Worm (Caenorhabditis elegans) whole organism, L4 larva: ENCODE results near the gene sfxn-1.5.

ENCODE experiments used
- F37D6.2 ChIP-seq: sonication (generic microtip); optimal IDR thresholded peaks from 2 replicates; lab custom pipeline; 2016; ENCODE audit warnings: mild to moderate bottlenecking, missing genetic modification characterization, missing compliant biosample characterization
- F44E2.7 ChIP-seq: fragments of 200-800 bp; sonication (Bioruptor generic); IDR thresholded peaks from 2 replicates; pipeline ENCODE4 v2.1.2; 2022; ENCODE audit warnings: missing genetic modification characterization, missing compliant biosample characterization
- T20F7.1 ChIP-seq: fragments of 200-800 bp; sonication (Bioruptor generic); optimal IDR thresholded peaks from 2 replicates; lab custom pipeline; 2018; ENCODE audit warnings: mild to moderate bottlenecking, missing genetic modification characterization, missing compliant biosample characterization
- aha-1 ChIP-seq: fragments of 150-350 bp; peaks from one replicate; lab custom pipeline; 2014; ENCODE audit warnings: missing biosample characterization, missing genetic modification characterization
- ceh-20 ChIP-seq: fragments of 200-800 bp; sonication (Bioruptor generic); IDR thresholded peaks from 2 replicates; pipeline ENCODE4 v1.3.6; 2022; ENCODE audit warnings: missing genetic modification reagents, missing genetic modification characterization, missing compliant biosample characterization
- ceh-28 ChIP-seq: fragments of 150-350 bp; optimal IDR thresholded peaks from 2 replicates; lab custom pipeline; 2014; ENCODE audit warnings: missing biosample characterization, missing genetic modification reagents, missing genetic modification characterization
- daf-16 ChIP-seq, 3 experiments: sonication (generic microtip); optimal IDR thresholded peaks; 2 replicates each; lab custom pipeline; 2016 to 2017; ENCODE audit warnings: missing genetic modification characterization in 3 of 3, missing genetic modification reagents in 3 of 3, mild to moderate bottlenecking in 2 of 3, missing compliant biosample characterization in 2 of 3, missing biosample characterization in 1 of 3, moderate library complexity in 1 of 3
- daf-19 ChIP-seq: fragments of 200-800 bp; sonication (Bioruptor generic); conservative IDR thresholded peaks from 2 replicates; pipeline ENCODE4 v1.3.6; 2022; ENCODE audit warnings: missing genetic modification characterization, missing compliant biosample characterization
- dmd-6 ChIP-seq: fragments of 200-800 bp; sonication (Bioruptor generic); IDR thresholded peaks from 2 replicates; pipeline ENCODE4 v1.3.6; 2022; ENCODE audit warnings: missing genetic modification reagents, missing genetic modification characterization, missing compliant biosample characterization
- dmd-8 ChIP-seq: fragments of 200-800 bp; sonication (Bioruptor generic); IDR thresholded peaks from 2 replicates; pipeline ENCODE4 v1.3.6; 2022; ENCODE audit warnings: missing genetic modification characterization, missing compliant biosample characterization
- dpl-1 ChIP-seq: fragments of 150-350 bp; optimal IDR thresholded peaks from 2 replicates; lab custom pipeline; 2014; ENCODE audit warnings: missing biosample characterization, missing genetic modification reagents, missing genetic modification characterization
- duxl-1 ChIP-seq: sonication (generic microtip); optimal IDR thresholded peaks from 2 replicates; lab custom pipeline; 2016; ENCODE audit warnings: mild to moderate bottlenecking, missing genetic modification characterization, moderate library complexity, missing compliant biosample characterization; ENCODE audit not compliant: poor library complexity
- dve-1 ChIP-seq: sonication (generic microtip); optimal IDR thresholded peaks from 2 replicates; lab custom pipeline; 2017; ENCODE audit warnings: antibody characterized with exemption, mild to moderate bottlenecking, missing genetic modification characterization, missing compliant biosample characterization; ENCODE audit not compliant: insufficient read depth
- gei-8 ChIP-seq: fragments of 200-800 bp; sonication (Bioruptor generic); optimal IDR thresholded peaks from 2 replicates; lab custom pipeline; 2018; ENCODE audit warnings: mild to moderate bottlenecking, missing genetic modification characterization, missing compliant biosample characterization
- hif-1 ChIP-seq, 2 experiments: sonication (generic microtip); optimal IDR thresholded peaks; 2 replicates each; lab custom pipeline; 2016 to 2017; ENCODE audit warnings: missing compliant biosample characterization in 2 of 2, missing genetic modification characterization in 2 of 2, missing genetic modification reagents in 2 of 2, missing genotype in 2 of 2, mild to moderate bottlenecking in 1 of 2
- hlh-11 ChIP-seq: fragments of 200-800 bp; sonication (Bioruptor generic); optimal IDR thresholded peaks from 2 replicates; lab custom pipeline; 2018; ENCODE audit warnings: mild to moderate bottlenecking, missing genetic modification characterization, missing compliant biosample characterization
- hlh-30 ChIP-seq: sonication (generic microtip); optimal IDR thresholded peaks from 2 replicates; lab custom pipeline; 2017; ENCODE audit warnings: antibody characterized with exemption, mild to moderate bottlenecking, missing genetic modification characterization, missing compliant biosample characterization; ENCODE audit not compliant: insufficient read depth
- hmg-1.1 ChIP-seq: fragments of 200-800 bp; sonication (Bioruptor generic); IDR thresholded peaks from 2 replicates; pipeline ENCODE4 v1.3.6; 2022; ENCODE audit warnings: missing genetic modification reagents, missing genetic modification characterization, missing compliant biosample characterization
- lin-1 ChIP-seq: fragments of 200-800 bp; sonication (Bioruptor generic); IDR thresholded peaks from 2 replicates; pipeline ENCODE4 v1.3.6; 2022; ENCODE audit warnings: missing genetic modification reagents, missing genetic modification characterization, missing compliant biosample characterization
- lsy-2 ChIP-seq, 2 experiments: fragments of 150-350 bp in 1 of 2; sonication (generic microtip) in 1 of 2; optimal IDR thresholded peaks; 2 replicates each; lab custom pipeline; 2014 to 2017; ENCODE audit warnings: missing biosample characterization in 2 of 2, missing genetic modification characterization in 2 of 2
- mdl-1 ChIP-seq, 2 experiments: fragments of 150-350 bp in 1 of 2; sonication (generic microtip) in 1 of 2; optimal IDR thresholded peaks; 2 replicates each; lab custom pipeline; 2014 to 2017; ENCODE audit warnings: missing biosample characterization in 2 of 2, missing genetic modification characterization in 2 of 2
- mep-1 ChIP-seq: fragments of 150-350 bp; sonication (generic microtip); optimal IDR thresholded peaks from 3 replicates; lab custom pipeline; 2014; ENCODE audit warnings: missing biosample characterization, missing genetic modification characterization
- mes-2 ChIP-seq: sonication (generic microtip); optimal IDR thresholded peaks from 2 replicates; lab custom pipeline; 2016; ENCODE audit warnings: missing genotype, mild to moderate bottlenecking, missing genetic modification characterization, missing compliant biosample characterization; ENCODE audit not compliant: poor library complexity, severe bottlenecking
- mxl-3 ChIP-seq: fragments of 200-800 bp; sonication (Bioruptor generic); optimal IDR thresholded peaks from 2 replicates; lab custom pipeline; 2018; ENCODE audit warnings: mild to moderate bottlenecking, missing genetic modification characterization, missing compliant biosample characterization
- nhr-10 ChIP-seq: fragments of 150-350 bp; optimal IDR thresholded peaks from 2 replicates; lab custom pipeline; 2014; ENCODE audit warnings: missing biosample characterization, missing genetic modification characterization
- nhr-102 ChIP-seq: sonication (generic microtip); optimal IDR thresholded peaks from 2 replicates; lab custom pipeline; 2016; ENCODE audit warnings: mild to moderate bottlenecking, missing genetic modification characterization, moderate library complexity, missing compliant biosample characterization
- nhr-11 ChIP-seq: fragments of 150-350 bp; optimal IDR thresholded peaks from 2 replicates; lab custom pipeline; 2014; ENCODE audit warnings: missing biosample characterization, missing genetic modification characterization
- nhr-28 ChIP-seq: fragments of 150-350 bp; optimal IDR thresholded peaks from 2 replicates; lab custom pipeline; 2014; ENCODE audit warnings: missing biosample characterization, missing genetic modification characterization
- nhr-48 ChIP-seq: sonication (generic microtip); optimal IDR thresholded peaks from 2 replicates; lab custom pipeline; 2016; ENCODE audit warnings: mild to moderate bottlenecking, missing genetic modification characterization, missing compliant biosample characterization
- nhr-6 ChIP-seq: fragments of 150-350 bp; optimal IDR thresholded peaks from 2 replicates; lab custom pipeline; 2014; ENCODE audit warnings: missing biosample characterization, missing genetic modification characterization
- nhr-77 ChIP-seq: fragments of 150-350 bp; optimal IDR thresholded peaks from 2 replicates; lab custom pipeline; 2014; ENCODE audit warnings: missing biosample characterization, missing genetic modification characterization
- pha-4 ChIP-seq, 2 experiments: fragments of 150-350 bp in 1 of 2; fragments of 200-800 bp in 1 of 2; sonication (Bioruptor generic) in 1 of 2; IDR thresholded peaks in 1 of 2; optimal IDR thresholded peaks in 1 of 2; 2 replicates each; pipeline versions ENCODE4 v1.3.6 to Lab custom; 2014 to 2022; ENCODE audit warnings: missing genetic modification characterization in 2 of 2, missing genetic modification reagents in 2 of 2, missing biosample characterization in 1 of 2, missing compliant biosample characterization in 1 of 2
- php-3 ChIP-seq: fragments of 200-800 bp; sonication (Bioruptor generic); IDR thresholded peaks from 2 replicates; pipeline ENCODE4 v1.3.6; 2022; ENCODE audit warnings: missing genetic modification reagents, missing genetic modification characterization, missing compliant biosample characterization
- pqm-1 ChIP-seq: sonication (generic microtip); optimal IDR thresholded peaks from 2 replicates; lab custom pipeline; 2017; ENCODE audit warnings: missing biosample characterization, missing genetic modification characterization
- saeg-2 ChIP-seq: fragments of 200-800 bp; sonication (Bioruptor generic); IDR thresholded peaks from 2 replicates; pipeline ENCODE4 v1.3.6; 2022; ENCODE audit warnings: missing genetic modification reagents, missing genetic modification characterization, missing compliant biosample characterization
- snpc-1.2 ChIP-seq: fragments of 200-800 bp; sonication (Bioruptor generic); IDR thresholded peaks from 2 replicates; pipeline ENCODE4 v1.3.6; 2022; ENCODE audit warnings: missing genetic modification reagents, missing genetic modification characterization, missing compliant biosample characterization
- tra-1 ChIP-seq: fragments of 200-800 bp; sonication (Bioruptor generic); IDR thresholded peaks from 2 replicates; pipeline ENCODE4 v1.3.6; 2022; ENCODE audit warnings: missing genetic modification reagents, missing genetic modification characterization, missing compliant biosample characterization
- zip-11 ChIP-seq: fragments of 200-800 bp; sonication (Bioruptor generic); IDR thresholded peaks from 2 replicates; pipeline ENCODE4 v1.3.6; 2022; ENCODE audit warnings: missing genetic modification characterization, missing compliant biosample characterization
- zip-2 ChIP-seq: fragments of 150-350 bp; optimal IDR thresholded peaks from 2 replicates; lab custom pipeline; 2014; ENCODE audit warnings: missing biosample characterization, missing genetic modification characterization
- ztf-7 ChIP-seq: fragments of 150-350 bp; optimal IDR thresholded peaks from 2 replicates; lab custom pipeline; 2014; ENCODE audit warnings: missing biosample characterization, missing genetic modification characterization

The sfxn-1.5 gene

DNA sequence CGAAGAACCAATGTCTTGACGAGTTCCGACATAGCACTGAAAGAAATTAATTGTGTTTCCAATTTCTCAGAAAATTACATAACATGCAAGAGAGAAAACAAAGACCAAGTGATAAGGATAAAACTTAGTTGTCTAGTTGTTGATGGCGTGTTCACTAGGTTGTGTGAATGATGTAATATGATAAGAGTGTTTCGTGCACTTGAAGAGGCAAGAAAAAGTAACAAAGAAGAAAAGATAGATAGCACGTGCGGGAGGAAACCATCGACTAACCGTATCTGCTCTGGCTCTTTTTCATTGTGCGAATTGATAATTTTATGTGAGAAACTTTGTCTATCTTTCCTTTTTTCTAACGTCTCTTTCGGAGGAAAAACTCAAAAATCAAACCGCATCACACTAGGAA, at the start of gene sfxn-1.5:
Gene sfxn-1.5, minus strand, starts transcription at position 36 of the 400 bp plus-strand sequence.
- TF ChIP-seq lsy-2 (tag; optimal IDR thresholded peaks at IDR 0.05; lab: Kevin White, UChicago) (peak in 1 of 2 experiments; percentile 32), mxl-3 (peak; percentile 55), hmg-1.1 (GFP tag; lab: Robert Waterston, UW) (no peak), T20F7.1 (GFP tag; lab: Kevin White, UChicago) (peak; percentile 6), nhr-28 (tag; lab: Kevin White, UChicago) (peak; percentile 90), tra-1 (GFP tag; lab: Robert Waterston, UW) (peak; percentile 68), mep-1 (tag; lab: Kevin White, UChicago) (peak; percentile 63), hif-1 (tag; optimal IDR thresholded peaks at IDR 0.05; lab: Kevin White, UChicago) (peak in 1 of 2 experiments; percentile 23), dve-1 (tag; lab: Kevin White, UChicago) (peak; percentile 95), duxl-1 (tag; lab: Kevin White, UChicago) (no peak), php-3 (GFP tag; lab: Robert Waterston, UW) (peak; percentile 60), snpc-1.2 (no peak), mes-2 (tag; lab: Kevin White, UChicago) (peak; percentile 39), nhr-48 (tag; lab: Kevin White, UChicago) (peak; percentile 84), nhr-10 (tag; lab: Kevin White, UChicago) (peak; percentile 58), gei-8 (GFP tag; lab: Kevin White, UChicago) (no peak), ceh-20 (GFP tag; lab: Robert Waterston, UW) (no peak), ceh-28 (tag; lab: Kevin White, UChicago) (no peak), aha-1 (tag; lab: Kevin White, UChicago) (peak; percentile 32), pha-4 (GFP tag; IDR thresholded peaks at IDR 0.05; lab: Robert Waterston, UW) (peak; percentile 29; the same call in 1 of the 2 replicates), pha-4 (tag; optimal IDR thresholded peaks at IDR 0.05; lab: Kevin White, UChicago) (no peak), ztf-7 (tag; lab: Kevin White, UChicago) (peak; percentile 71), lin-1 (GFP tag; lab: Robert Waterston, UW) (peak; percentile 75), dmd-6 (GFP tag; lab: Robert Waterston, UW) (peak; percentile 95), zip-2 (tag; lab: Kevin White, UChicago) (no peak), pqm-1 (tag; lab: Kevin White, UChicago) (peak; percentile 97), mdl-1 (tag; optimal IDR thresholded peaks at IDR 0.05; lab: Kevin White, UChicago) (peak in 1 of 2 experiments; percentile 83), daf-19 (GFP tag; lab: Robert Waterston, UW) (no peak), dpl-1 (no peak), nhr-77 (peak; percentile 90), daf-16 (GFP tag; optimal IDR thresholded peaks at IDR 0.05; lab: Kevin White, UChicago) (no peak), daf-16 (tag; optimal IDR thresholded peaks at IDR 0.05; lab: Kevin White, UChicago) (peak; percentile 98), nhr-102 (tag; lab: Kevin White, UChicago) (peak; percentile 13), saeg-2 (no peak), hlh-30 (tag; lab: Kevin White, UChicago) (peak; percentile 16), nhr-6 (peak; percentile 37), zip-11 (GFP tag; lab: Robert Waterston, UW) (no peak), nhr-11 (tag; lab: Kevin White, UChicago) (no peak), dmd-8 (GFP tag; lab: Robert Waterston, UW) (no peak), F37D6.2 (tag; lab: Kevin White, UChicago) (no peak), F44E2.7 (GFP tag; lab: Robert Waterston, UW) (no peak), hlh-11 (tag; lab: Kevin White, UChicago) (peak; percentile 82)
